Worm (Caenorhabditis elegans) whole organism, L3 larva: ENCODE data around the gene ippk-1.

Experiments
- egl-27 ChIP-seq: sonication (generic microtip); optimal IDR thresholded peaks from 4 replicates; lab custom pipeline; 2017; ENCODE audit warnings: missing biosample characterization, missing genetic modification reagents, missing genetic modification characterization
- snpc-4 ChIP-seq: fragments of 150-350 bp; optimal IDR thresholded peaks from 2 replicates; lab custom pipeline; 2014; ENCODE audit warnings: missing biosample characterization, missing genetic modification characterization

DNA sequence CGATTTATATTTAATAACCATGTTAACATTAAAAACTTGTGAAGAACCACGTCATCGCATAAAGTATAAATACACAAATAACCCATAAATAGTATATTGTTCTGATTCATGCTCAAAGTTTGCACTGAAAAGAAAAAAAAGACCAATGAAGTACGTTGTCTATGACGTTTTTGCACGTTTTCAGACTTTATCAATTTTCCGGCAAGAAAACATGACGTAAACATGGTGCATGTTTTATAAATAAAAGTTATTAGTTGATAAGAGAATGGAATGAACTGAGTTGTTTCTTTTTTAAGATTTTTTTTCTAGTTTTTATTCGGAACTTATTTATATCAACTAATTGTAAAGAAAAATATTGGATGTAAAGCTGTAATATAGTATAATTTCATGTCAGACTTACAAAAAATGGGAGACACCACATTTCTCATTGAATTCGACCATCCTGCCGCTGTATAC, 22.0 kb downstream of the ippk-1 start, which contains the start of gene arrd-8:
- no peak for TF ChIP-seq snpc-4 (tag; lab: Kevin White, UChicago)
- TF ChIP-seq egl-27, result no peak
